Worm (Caenorhabditis elegans): ENCODE data around the gene C36A4.11.
"Not testable (repeated sequence)": the region's sequence is repeated elsewhere in the genome, so short reads cannot be mapped to it uniquely, and the experiment has no call there.

The C36A4.11 gene

ce11 chrIII:3840279-3840678, at the start of gene C36A4.11:
TSS of gene C36A4.11 (plus strand) at chrIII:3840579.
- not testable (repeated sequence) for TF ChIP-seq elt-3, mep-1, pha-4 (tag; optimal IDR thresholded peaks at IDR 0.05)

DNA sequence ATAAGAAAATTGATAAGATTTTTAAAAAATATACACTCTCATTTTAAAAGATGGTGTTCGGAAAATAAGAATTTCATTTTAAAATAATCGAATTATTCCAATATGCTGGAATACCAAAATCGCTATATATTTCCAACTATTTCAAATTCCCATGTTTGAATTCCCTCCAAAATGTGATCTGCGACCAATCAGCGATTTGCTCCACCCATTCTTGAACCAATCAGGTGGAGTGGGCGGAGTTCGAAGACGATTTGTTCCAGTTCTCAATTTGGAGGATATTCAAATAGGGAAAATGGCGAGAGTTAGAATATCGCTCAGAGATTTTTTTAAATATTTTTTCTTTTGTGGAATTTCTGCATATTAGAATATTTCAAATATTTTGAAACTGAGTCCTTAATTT, 49.5 kb upstream of the C36A4.11 start:
- TF ChIP-seq sem-2 (GFP tag; optimal IDR thresholded peaks at IDR 0.05) (no peak), flh-1 (GFP tag; optimal IDR thresholded peaks at IDR 0.05) (no peak), cnd-1 (tag; optimal IDR thresholded peaks at IDR 0.05) (no peak), lin-32 (GFP tag; optimal IDR thresholded peaks at IDR 0.05) (no peak), ces-1 (GFP tag; optimal IDR thresholded peaks at IDR 0.05) (no peak), nhr-2 (tag; optimal IDR thresholded peaks at IDR 0.05) (no peak), ceh-43 (GFP tag; optimal IDR thresholded peaks at IDR 0.05) (no peak), lsy-2 (tag; optimal IDR thresholded peaks at IDR 0.05) (no peak), nhr-237 (tag; optimal IDR thresholded peaks at IDR 0.05) (no peak), mls-2 (tag; optimal IDR thresholded peaks at IDR 0.05) (no peak), unc-120 (tag; optimal IDR thresholded peaks at IDR 0.05; ENCODE audit: poor library complexity, severe bottlenecking) (no peak), M03D4.4 (tag; optimal IDR thresholded peaks at IDR 0.05) (no peak), nhr-28 (tag; optimal IDR thresholded peaks at IDR 0.05) (no peak)

- TF ChIP-seq nhr-12 (tag; optimal IDR thresholded peaks at IDR 0.05): no peak
- TF ChIP-seq ceh-43 (GFP tag; optimal IDR thresholded peaks at IDR 0.05): no peak
- TF ChIP-seq mls-2 (tag; optimal IDR thresholded peaks at IDR 0.05): no peak
- no peak for TF ChIP-seq mep-1 (tag; optimal IDR thresholded peaks at IDR 0.05)
Observed at ce11 chrIII:3795933-3796332, 44.4 kb upstream of the C36A4.11 start.

ce11 chrIII:3797180-3798026, 43.0 kb upstream of the C36A4.11 start:
- TF ChIP-seq blmp-1 (tag; optimal IDR thresholded peaks at IDR 0.05): no peak
- TF ChIP-seq elt-1 (tag; optimal IDR thresholded peaks at IDR 0.05; ENCODE audit: borderline replicate concordance, insufficient read depth): peak; percentile 90

DNA sequence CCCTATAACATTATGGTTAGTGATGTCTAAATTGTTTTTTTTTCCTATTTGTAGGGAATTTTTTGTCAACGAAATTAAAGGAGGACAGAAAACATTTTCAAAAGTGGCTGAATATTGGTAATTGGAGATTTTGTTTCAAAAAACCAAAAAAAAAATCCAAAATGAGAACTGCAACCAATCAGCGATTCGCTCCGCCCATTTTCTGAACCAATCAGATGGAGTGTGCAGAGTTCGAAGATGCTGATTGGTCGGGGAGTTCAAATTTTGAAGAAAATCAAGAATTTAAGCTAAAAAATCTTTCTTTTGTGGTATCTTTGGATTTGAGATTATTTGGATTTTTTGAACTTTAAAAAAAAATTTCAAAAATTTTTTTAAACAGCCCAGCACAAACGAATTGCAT, 42.0 kb upstream of the C36A4.11 start:
- TF ChIP-seq unc-120 (tag; optimal IDR thresholded peaks at IDR 0.05; ENCODE audit: poor library complexity, severe bottlenecking) (no peak), ceh-43 (GFP tag; optimal IDR thresholded peaks at IDR 0.05) (no peak), ces-1 (GFP tag; optimal IDR thresholded peaks at IDR 0.05) (no peak)

ce11 chrIII:3799213-3799612, 41.2 kb upstream of the C36A4.11 start:
- no peak for TF ChIP-seq snpc-4 (tag; optimal IDR thresholded peaks at IDR 0.05)
- TF ChIP-seq unc-120 (tag; optimal IDR thresholded peaks at IDR 0.05; ENCODE audit: poor library complexity, severe bottlenecking): peak; percentile 2

DNA sequence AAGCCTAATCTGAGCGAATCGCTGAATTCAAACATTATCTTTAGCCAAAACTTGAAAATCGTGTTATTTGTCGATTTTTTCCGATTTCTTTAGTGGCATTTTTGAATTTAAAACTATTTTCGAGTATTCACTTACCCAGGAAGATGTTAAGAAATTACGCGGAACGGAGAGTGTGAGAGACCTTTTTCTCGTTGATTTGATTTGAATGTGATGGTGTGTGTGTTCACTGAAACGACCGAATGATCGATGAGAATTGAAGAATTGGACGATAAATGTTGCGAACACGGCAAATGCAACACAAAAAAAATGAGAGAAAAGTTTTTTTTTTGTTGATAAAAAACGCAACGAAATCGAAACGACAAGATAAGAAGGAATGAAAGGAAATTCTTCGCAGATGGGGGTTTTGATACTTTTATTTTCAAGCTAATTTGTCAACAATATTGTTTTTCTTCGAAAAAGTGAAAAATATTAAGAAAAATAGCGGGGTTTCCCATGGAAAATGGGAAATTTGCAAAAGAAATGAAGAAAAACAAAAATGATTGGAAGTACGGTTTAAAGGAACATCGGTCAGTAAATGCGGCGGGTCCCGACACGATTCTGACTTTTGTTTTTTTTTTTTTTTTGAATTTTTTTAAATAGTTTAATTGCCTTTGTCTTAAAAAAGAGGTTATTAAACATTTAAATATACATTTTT, 40.0 kb upstream of the C36A4.11 start, which contains the start of gene mtm-3:
Gene mtm-3, minus strand, starts transcription at position 228 of the 694 bp plus-strand sequence.
- TF ChIP-seq pha-4 (tag; optimal IDR thresholded peaks at IDR 0.05) (no peak), nhr-28 (tag; optimal IDR thresholded peaks at IDR 0.05) (no peak), sptf-1 (tag; optimal IDR thresholded peaks at IDR 0.05) (no peak), ceh-39 (tag; optimal IDR thresholded peaks at IDR 0.05) (no peak), elt-3 (tag; optimal IDR thresholded peaks at IDR 0.05) (no peak), nhr-12 (tag; optimal IDR thresholded peaks at IDR 0.05) (no peak), snpc-4 (tag; optimal IDR thresholded peaks at IDR 0.05) (no peak), drap-1 (GFP tag; optimal IDR thresholded peaks at IDR 0.05) (no peak), zip-8 (tag; optimal IDR thresholded peaks at IDR 0.05) (no peak), sem-2 (GFP tag; optimal IDR thresholded peaks at IDR 0.05) (no peak), ztf-11 (tag; optimal IDR thresholded peaks at IDR 0.05) (no peak), blmp-1 (tag; optimal IDR thresholded peaks at IDR 0.05) (no peak), lin-13 (tag; optimal IDR thresholded peaks at IDR 0.05) (no peak), hlh-1 (tag; optimal IDR thresholded peaks at IDR 0.05) (no peak), lsy-2 (tag; optimal IDR thresholded peaks at IDR 0.05) (no peak), ceh-83 (GFP tag; optimal IDR thresholded peaks at IDR 0.05) (no peak)
